Worm (Caenorhabditis elegans) whole organism, L1 larva: ENCODE results near the gene R05A10.8.

Source experiments
- C04F5.9 ChIP-seq: sonication (generic microtip); optimal IDR thresholded peaks from 2 replicates; lab custom pipeline; 2016; ENCODE audit warnings: missing genetic modification characterization, missing compliant biosample characterization
- C16A3.4 ChIP-seq: fragments of 150-350 bp; optimal IDR thresholded peaks from 2 replicates; lab custom pipeline; 2014; ENCODE audit warnings: missing biosample characterization, missing genetic modification characterization
- Y116A8C.19 ChIP-seq: sonication (generic microtip); optimal IDR thresholded peaks from 2 replicates; lab custom pipeline; 2016; ENCODE audit warnings: missing compliant biosample characterization, missing genetic modification characterization, borderline replicate concordance
- aha-1 ChIP-seq: fragments of 150-350 bp; optimal IDR thresholded peaks from 2 replicates; lab custom pipeline; 2014; ENCODE audit warnings: missing biosample characterization, missing genetic modification characterization
- alr-1 ChIP-seq: fragments of 200-800 bp; sonication (Bioruptor generic); optimal IDR thresholded peaks from 2 replicates; lab custom pipeline; 2018; ENCODE audit warnings: borderline replicate concordance, mild to moderate bottlenecking, missing genetic modification characterization, missing compliant biosample characterization
- ama-1 ChIP-seq: fragments of 150-350 bp; optimal IDR thresholded peaks from 2 replicates; lab custom pipeline; 2014
- ceh-63 ChIP-seq: fragments of 200-800 bp; sonication (Bioruptor generic); optimal IDR thresholded peaks from 2 replicates; lab custom pipeline; 2018; ENCODE audit warnings: mild to moderate bottlenecking, missing genetic modification characterization, missing compliant biosample characterization
- ceh-82 ChIP-seq, 3 experiments: fragments of 150-350 bp in 1 of 3; sonication (generic microtip) in 2 of 3; optimal IDR thresholded peaks; 2 replicates each; lab custom pipeline; 2014 to 2017; ENCODE audit warnings: missing biosample characterization in 3 of 3, missing genetic modification characterization in 3 of 3
- ceh-90 ChIP-seq: sonication (generic microtip); optimal IDR thresholded peaks from 2 replicates; lab custom pipeline; 2016; ENCODE audit warnings: missing genetic modification characterization, missing compliant biosample characterization
- egl-13 ChIP-seq: sonication (generic microtip); optimal IDR thresholded peaks from 2 replicates; lab custom pipeline; 2016; ENCODE audit warnings: missing genotype, missing genetic modification reagents, missing genetic modification characterization, missing compliant biosample characterization
- elt-2 ChIP-seq: sonication (generic microtip); optimal IDR thresholded peaks from 2 replicates; lab custom pipeline; 2016; ENCODE audit warnings: missing genetic modification characterization, mild to moderate bottlenecking, inconsistent platforms, missing compliant biosample characterization, missing genetic modification reagents
- fkh-10 ChIP-seq: sonication (generic microtip); optimal IDR thresholded peaks from 2 replicates; lab custom pipeline; 2017; ENCODE audit warnings: missing biosample characterization, missing genetic modification reagents, missing genetic modification characterization
- fkh-4 ChIP-seq: sonication (generic microtip); optimal IDR thresholded peaks from 2 replicates; lab custom pipeline; 2016; ENCODE audit warnings: missing compliant biosample characterization, missing genetic modification characterization, borderline replicate concordance
- hlh-17 ChIP-seq: fragments of 200-800 bp; sonication (Bioruptor generic); optimal IDR thresholded peaks from 2 replicates; lab custom pipeline; 2018; ENCODE audit warnings: missing genetic modification characterization, mild to moderate bottlenecking, missing compliant biosample characterization, moderate library complexity, borderline replicate concordance
- hpl-2 ChIP-seq: fragments of 150-350 bp; optimal IDR thresholded peaks from 2 replicates; lab custom pipeline; 2014; ENCODE audit warnings: missing biosample characterization, missing genetic modification reagents, missing genetic modification characterization
- irx-1 ChIP-seq: sonication (generic microtip); optimal IDR thresholded peaks from 2 replicates; lab custom pipeline; 2016; ENCODE audit warnings: missing genetic modification characterization, missing compliant biosample characterization
- isw-1 ChIP-seq: fragments of 200-800 bp; sonication (Bioruptor generic); IDR thresholded peaks from 2 replicates; pipeline ENCODE4 v1.3.6; 2022; ENCODE audit warnings: missing genetic modification characterization, missing compliant biosample characterization
- jun-1 ChIP-seq: fragments of 150-350 bp; optimal IDR thresholded peaks from 2 replicates; lab custom pipeline; 2014; ENCODE audit warnings: missing biosample characterization, missing genetic modification reagents, missing genetic modification characterization
- lin-13 ChIP-seq: fragments of 150-350 bp; optimal IDR thresholded peaks from 2 replicates; lab custom pipeline; 2014; ENCODE audit warnings: missing biosample characterization, missing genetic modification reagents, missing genetic modification characterization
- lin-14 ChIP-seq: fragments of 200-800 bp; sonication (Bioruptor generic); optimal IDR thresholded peaks from 2 replicates; lab custom pipeline; 2018; ENCODE audit warnings: mild to moderate bottlenecking, missing genetic modification characterization, moderate library complexity, missing compliant biosample characterization
- lin-15B ChIP-seq: fragments of 150-350 bp; sonication (generic microtip); optimal IDR thresholded peaks from 3 replicates; lab custom pipeline; 2014; ENCODE audit warnings: missing biosample characterization, missing genetic modification characterization
- lin-35 ChIP-seq, 2 experiments: fragments of 150-350 bp; optimal IDR thresholded peaks; 2 replicates each; lab custom pipeline; 2014; ENCODE audit warnings: missing biosample characterization in 2 of 2, missing genetic modification characterization in 2 of 2, missing genetic modification reagents in 2 of 2
- lin-39 ChIP-seq: fragments of 150-350 bp; optimal IDR thresholded peaks from 2 replicates; lab custom pipeline; 2014; ENCODE audit warnings: missing biosample characterization, missing genetic modification reagents, missing genetic modification characterization
- lir-3 ChIP-seq: sonication (generic microtip); optimal IDR thresholded peaks from 2 replicates; lab custom pipeline; 2016; ENCODE audit warnings: mild to moderate bottlenecking, missing genetic modification characterization, moderate library complexity, missing compliant biosample characterization; ENCODE audit not compliant: poor library complexity
- lsy-2 ChIP-seq, 2 experiments: fragments of 150-350 bp; optimal IDR thresholded peaks; 2 replicates each; lab custom pipeline; 2014; ENCODE audit warnings: missing biosample characterization in 2 of 2, missing genetic modification characterization in 2 of 2
- mab-9 ChIP-seq: fragments of 200-800 bp; sonication (Bioruptor generic); IDR thresholded peaks from 2 replicates; pipeline ENCODE4 v1.3.6; 2022; ENCODE audit warnings: missing genetic modification reagents, missing genetic modification characterization, missing compliant biosample characterization
- mdl-1 ChIP-seq, 2 experiments: fragments of 150-350 bp; optimal IDR thresholded peaks; 2 replicates each; lab custom pipeline; 2014 to 2017; ENCODE audit warnings: missing biosample characterization in 2 of 2, missing genetic modification characterization in 2 of 2, inconsistent platforms in 1 of 2
- nhr-12 ChIP-seq: sonication (generic microtip); optimal IDR thresholded peaks from 2 replicates; lab custom pipeline; 2017; ENCODE audit warnings: missing biosample characterization, missing genetic modification characterization
- nhr-20 ChIP-seq: sonication (generic microtip); optimal IDR thresholded peaks from 2 replicates; lab custom pipeline; 2016; ENCODE audit warnings: mild to moderate bottlenecking, missing genetic modification characterization, missing compliant biosample characterization
- nhr-47 ChIP-seq: sonication (generic microtip); optimal IDR thresholded peaks from 2 replicates; lab custom pipeline; 2016; ENCODE audit warnings: mild to moderate bottlenecking, missing genetic modification characterization, moderate library complexity, missing compliant biosample characterization
- nhr-71 ChIP-seq: sonication (generic microtip); optimal IDR thresholded peaks from 2 replicates; lab custom pipeline; 2016; ENCODE audit warnings: mild to moderate bottlenecking, missing genetic modification characterization, moderate library complexity, missing compliant biosample characterization
- nhr-76 ChIP-seq: sonication (generic microtip); optimal IDR thresholded peaks from 2 replicates; lab custom pipeline; 2017; ENCODE audit warnings: missing biosample characterization, missing genetic modification characterization
- nhr-85 ChIP-seq: sonication (generic microtip); peaks from one replicate; lab custom pipeline; 2016; ENCODE audit warnings: missing genetic modification characterization, inconsistent platforms, missing compliant biosample characterization
- nhr-90 ChIP-seq: sonication (generic microtip); optimal IDR thresholded peaks from 2 replicates; lab custom pipeline; 2016; ENCODE audit warnings: mild to moderate bottlenecking, missing genetic modification characterization, missing compliant biosample characterization; ENCODE audit not compliant: poor library complexity
- pag-3 ChIP-seq: sonication (generic microtip); optimal IDR thresholded peaks from 2 replicates; lab custom pipeline; 2017; ENCODE audit warnings: missing genetic modification characterization, mild to moderate bottlenecking, missing compliant biosample characterization, antibody characterized with exemption, borderline replicate concordance; ENCODE audit not compliant: insufficient read depth
- rnt-1 ChIP-seq: sonication (generic microtip); optimal IDR thresholded peaks from 2 replicates; lab custom pipeline; 2016; ENCODE audit warnings: mild to moderate bottlenecking, missing genetic modification characterization, moderate library complexity, missing compliant biosample characterization
- skn-1 ChIP-seq: fragments of 150-350 bp; optimal IDR thresholded peaks from 2 replicates; lab custom pipeline; 2014; ENCODE audit warnings: missing biosample characterization, missing genetic modification characterization
- snpc-4 ChIP-seq: fragments of 150-350 bp; optimal IDR thresholded peaks from 2 replicates; lab custom pipeline; 2014; ENCODE audit warnings: missing biosample characterization, missing genetic modification characterization
- sptf-1 ChIP-seq: fragments of 150-350 bp; optimal IDR thresholded peaks from 2 replicates; lab custom pipeline; 2014; ENCODE audit warnings: missing biosample characterization, missing genetic modification characterization
- sup-37 ChIP-seq: fragments of 200-800 bp; sonication (Bioruptor generic); optimal IDR thresholded peaks from 2 replicates; lab custom pipeline; 2018; ENCODE audit warnings: mild to moderate bottlenecking, missing genetic modification characterization, missing compliant biosample characterization
- swsn-7 ChIP-seq: sonication (generic microtip); optimal IDR thresholded peaks from 2 replicates; lab custom pipeline; 2016; ENCODE audit warnings: missing genetic modification characterization, missing compliant biosample characterization
- unc-130 ChIP-seq: fragments of 150-350 bp; optimal IDR thresholded peaks from 2 replicates; lab custom pipeline; 2017; ENCODE audit warnings: missing biosample characterization, missing genetic modification characterization, inconsistent platforms
- unc-86 ChIP-seq: sonication (generic microtip); optimal IDR thresholded peaks from 2 replicates; lab custom pipeline; 2016; ENCODE audit warnings: missing genetic modification characterization, missing compliant biosample characterization
- unc-98 ChIP-seq: fragments of 200-800 bp; sonication (Bioruptor generic); IDR thresholded peaks from 2 replicates; pipeline ENCODE4 v1.3.6; 2022; ENCODE audit warnings: missing genetic modification characterization, missing compliant biosample characterization
- vab-15 ChIP-seq: sonication (generic microtip); optimal IDR thresholded peaks from 2 replicates; lab custom pipeline; 2017; ENCODE audit warnings: missing genotype, mild to moderate bottlenecking, missing genetic modification characterization, missing compliant biosample characterization
- zag-1 ChIP-seq: fragments of 150-350 bp; optimal IDR thresholded peaks from 2 replicates; lab custom pipeline; 2014; ENCODE audit warnings: missing biosample characterization, missing genetic modification characterization
- ztf-4 ChIP-seq: fragments of 150-350 bp; optimal IDR thresholded peaks from 2 replicates; lab custom pipeline; 2014; ENCODE audit warnings: missing biosample characterization, missing genetic modification characterization

The R05A10.8 gene

DNA sequence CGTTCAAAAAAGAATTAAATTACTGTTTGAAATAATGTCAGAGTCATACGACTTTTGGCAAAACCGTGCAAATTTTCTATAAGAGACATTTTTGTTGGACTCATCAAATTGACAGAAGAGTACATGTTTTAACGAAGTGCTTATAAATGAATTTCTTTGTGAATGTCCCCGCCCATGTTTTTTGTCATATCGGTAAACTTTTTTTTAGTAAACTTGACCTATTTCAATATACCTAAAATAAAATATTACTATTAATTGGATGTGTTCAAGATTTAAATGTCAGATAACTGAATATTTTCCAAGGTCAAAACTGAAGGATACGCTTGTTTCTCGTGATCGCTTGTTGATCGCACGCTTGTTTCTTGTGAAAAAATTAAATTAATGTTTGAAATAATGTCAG, at the start of gene R05A10.8:
Gene R05A10.8 (minus strand): TSS at position 101 of the 400 bp plus-strand sequence.
- TF ChIP-seq pag-3 (tag; lab: Kevin White, UChicago): no peak
- no peak for TF ChIP-seq swsn-7
- no peak for TF ChIP-seq hpl-2 (GFP tag; lab: Kevin White, UChicago)
- TF ChIP-seq ama-1 (lab: Kevin White, UChicago): no peak
- no peak for TF ChIP-seq lin-14 (GFP tag; lab: Kevin White, UChicago)
- no peak for TF ChIP-seq unc-130
- no peak for TF ChIP-seq unc-86 (tag; lab: Kevin White, UChicago)
- TF ChIP-seq aha-1: no peak
- TF ChIP-seq snpc-4: no peak
- TF ChIP-seq hlh-17 (GFP tag; lab: Kevin White, UChicago): no peak
- TF ChIP-seq irx-1: no peak
- no peak for TF ChIP-seq ztf-4

DNA sequence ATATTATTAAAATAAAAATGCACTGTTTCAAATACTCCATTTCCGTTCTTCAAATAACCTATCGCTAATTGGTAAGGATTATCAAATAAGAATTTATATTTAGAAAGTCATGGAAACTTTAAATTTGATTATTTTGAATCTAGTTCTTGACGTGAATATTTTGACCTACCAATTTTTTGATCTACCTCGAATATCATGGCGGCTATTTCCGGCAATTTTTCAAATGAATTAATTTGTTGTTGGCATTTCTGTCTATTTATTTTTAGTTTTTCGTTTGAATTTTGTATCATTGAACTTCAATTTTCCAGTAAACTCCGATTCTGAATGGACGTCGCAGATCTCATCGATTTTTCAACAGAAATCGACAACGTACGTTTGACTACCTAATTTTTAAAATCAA, 45.2 kb upstream of the R05A10.8 start, which contains the start of gene F02H6.3:
Gene F02H6.3 (plus strand): TSS at position 266 of the 400 bp plus-strand sequence.
- TF ChIP-seq Y116A8C.19 (tag; lab: Kevin White, UChicago) (no peak), egl-13 (no peak), nhr-85 (tag; lab: Kevin White, UChicago) (no peak), hpl-2 (GFP tag; lab: Kevin White, UChicago) (no peak), nhr-90 (tag; lab: Kevin White, UChicago) (no peak), ceh-90 (tag; lab: Kevin White, UChicago) (no peak), lin-35 (GFP tag; optimal IDR thresholded peaks at IDR 0.05; lab: Kevin White, UChicago) (no peak), ceh-63 (GFP tag; lab: Kevin White, UChicago) (no peak), vab-15 (tag; lab: Kevin White, UChicago) (no peak), pag-3 (tag; lab: Kevin White, UChicago) (no peak), lin-39 (tag; lab: Kevin White, UChicago) (no peak), lin-13 (GFP tag; lab: Kevin White, UChicago) (no peak)

DNA sequence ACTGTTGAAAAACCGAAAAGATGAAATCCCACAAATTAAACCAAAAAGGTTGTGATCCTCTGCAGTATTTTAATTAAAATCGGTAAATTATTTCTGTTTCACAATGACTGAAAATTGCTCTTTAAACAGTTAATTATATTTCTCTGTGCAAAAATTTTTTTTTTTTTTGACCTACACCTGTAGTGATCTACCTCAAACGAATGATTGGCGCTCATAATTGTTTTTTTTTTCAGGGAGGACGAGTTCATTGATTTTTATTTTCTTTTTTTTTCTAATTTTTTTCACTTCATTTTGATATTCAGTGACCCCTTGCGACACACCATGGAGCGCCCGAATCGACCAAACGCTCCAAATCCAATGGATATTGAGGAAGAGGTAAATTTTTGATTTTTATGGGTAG, 38.2 kb upstream of the R05A10.8 start, which contains the start of gene F02H6.2:
Gene F02H6.2 (plus strand): TSS at position 301 of the 400 bp plus-strand sequence.
- TF ChIP-seq fkh-10 (GFP tag; lab: Kevin White, UChicago): no peak
- no peak for TF ChIP-seq sup-37 (GFP tag; lab: Kevin White, UChicago)
- TF ChIP-seq fkh-4 (tag; lab: Kevin White, UChicago): no peak
- TF ChIP-seq nhr-76: no peak
- TF ChIP-seq lir-3: no peak
- TF ChIP-seq unc-98 (GFP tag; lab: Robert Waterston, UW): no peak
- TF ChIP-seq mdl-1 (tag; optimal IDR thresholded peaks at IDR 0.05; lab: Kevin White, UChicago): no peak
- TF ChIP-seq irx-1: no peak
- TF ChIP-seq rnt-1 (tag; lab: Kevin White, UChicago): no peak
- TF ChIP-seq sptf-1: no peak
- TF ChIP-seq nhr-71 (tag; lab: Kevin White, UChicago): no peak
- TF ChIP-seq nhr-20: no peak
- no peak for TF ChIP-seq skn-1 (tag; lab: Kevin White, UChicago)
- no peak for TF ChIP-seq lin-15B (tag; lab: Kevin White, UChicago)
- no peak for TF ChIP-seq lin-35 (GFP tag; optimal IDR thresholded peaks at IDR 0.05; lab: Kevin White, UChicago)
- TF ChIP-seq ama-1 (lab: Kevin White, UChicago): no peak

DNA sequence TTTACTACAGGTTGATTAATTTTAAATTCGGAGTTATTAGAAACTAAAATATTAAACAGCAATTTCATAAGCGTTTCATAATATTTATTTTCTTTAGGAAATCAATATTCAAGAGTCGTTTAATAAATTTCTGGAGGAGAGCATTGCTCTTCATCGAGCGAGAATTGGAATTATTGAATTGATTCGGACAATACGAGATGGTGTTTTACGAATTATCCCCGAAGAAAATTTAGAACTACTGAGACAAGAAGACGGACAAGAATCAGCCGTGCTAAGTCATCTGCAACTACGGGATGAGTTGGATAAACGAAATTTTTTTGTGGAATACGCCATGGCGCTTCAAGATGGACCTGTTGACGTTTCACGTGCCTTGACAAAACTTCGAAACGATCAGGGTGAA, 36.3 kb upstream of the R05A10.8 start:
- TF ChIP-seq isw-1 (GFP tag; lab: Robert Waterston, UW) (no peak), jun-1 (tag; lab: Kevin White, UChicago) (no peak), lsy-2 (tag; optimal IDR thresholded peaks at IDR 0.05; lab: Kevin White, UChicago) (no peak), C16A3.4 (tag; lab: Kevin White, UChicago) (no peak), nhr-47 (tag; lab: Kevin White, UChicago) (no peak), elt-2 (tag; lab: Kevin White, UChicago) (no peak), ceh-63 (GFP tag; lab: Kevin White, UChicago) (no peak), nhr-90 (tag; lab: Kevin White, UChicago) (no peak), C04F5.9 (tag; lab: Kevin White, UChicago) (no peak), alr-1 (tag; lab: Kevin White, UChicago) (no peak), lin-15B (tag; lab: Kevin White, UChicago) (no peak), hpl-2 (GFP tag; lab: Kevin White, UChicago) (no peak), nhr-12 (tag; lab: Kevin White, UChicago) (no peak), nhr-85 (tag; lab: Kevin White, UChicago) (no peak), zag-1 (tag; lab: Kevin White, UChicago) (no peak), ceh-82 (tag; optimal IDR thresholded peaks at IDR 0.05; lab: Kevin White, UChicago) (no peak), mab-9 (GFP tag; lab: Robert Waterston, UW) (no peak), lir-3 (no peak), sptf-1 (no peak)
